Worm (Caenorhabditis elegans): ENCODE data around the gene mdt-6.

ce11 chrV:7059350-7059749, at the start of gene mdt-6:
- TF ChIP-seq ama-1 (optimal IDR thresholded peaks at IDR 0.05) (no peak), hmbx-1 (tag; optimal IDR thresholded peaks at IDR 0.05) (no peak), tbx-11 (GFP tag; IDR thresholded peaks at IDR 0.05) (no peak), ceh-36 (tag; optimal IDR thresholded peaks at IDR 0.05) (no peak), ceh-13 (GFP tag; optimal IDR thresholded peaks at IDR 0.05) (no peak)
